Worm (Caenorhabditis elegans): ENCODE measurements around the gene umps-1.

DNA sequence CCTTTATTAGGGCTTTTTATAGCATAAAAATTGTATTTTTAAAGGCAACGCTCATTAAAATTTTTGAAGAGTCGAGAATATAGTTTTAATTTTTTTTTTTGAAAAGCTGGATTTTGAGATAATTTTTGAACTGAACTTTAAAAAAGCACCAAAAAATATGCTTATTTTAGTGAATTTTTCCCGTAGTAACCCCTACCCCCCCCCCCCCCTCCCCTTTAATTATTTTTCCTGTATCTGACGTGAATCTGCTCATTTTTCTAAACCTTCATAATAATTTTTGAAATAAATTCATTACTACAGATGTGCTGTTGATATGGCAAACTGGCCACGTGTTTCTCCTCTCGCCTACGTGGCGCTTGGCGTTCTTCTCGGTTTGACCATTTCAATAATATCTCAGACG lies 24.0 kb upstream of the umps-1 start, which contains the start of gene C38H2.2:
- TF ChIP-seq ztf-29 (GFP tag; IDR thresholded peaks at IDR 0.05), result no peak
- TF ChIP-seq tab-1 (GFP tag; IDR thresholded peaks at IDR 0.05), result no peak
- TF ChIP-seq klf-2 (GFP tag; conservative IDR thresholded peaks at IDR 0.05), result no peak

All from whole organism, midembryonic.